Fruit fly (Drosophila melanogaster) ovary, adult (tissue): ENCODE measurements around the gene ppk23.

ENCODE experiments used
- CG17801 ChIP-seq: fragments of 200-800 bp; optimal IDR thresholded peaks from 2 replicates; lab custom pipeline; 2019; ENCODE audit warnings: missing biosample characterization, mild to moderate bottlenecking, missing genetic modification characterization, moderate library complexity; ENCODE audit not compliant: partially characterized antibody

Gene ppk23

DNA sequence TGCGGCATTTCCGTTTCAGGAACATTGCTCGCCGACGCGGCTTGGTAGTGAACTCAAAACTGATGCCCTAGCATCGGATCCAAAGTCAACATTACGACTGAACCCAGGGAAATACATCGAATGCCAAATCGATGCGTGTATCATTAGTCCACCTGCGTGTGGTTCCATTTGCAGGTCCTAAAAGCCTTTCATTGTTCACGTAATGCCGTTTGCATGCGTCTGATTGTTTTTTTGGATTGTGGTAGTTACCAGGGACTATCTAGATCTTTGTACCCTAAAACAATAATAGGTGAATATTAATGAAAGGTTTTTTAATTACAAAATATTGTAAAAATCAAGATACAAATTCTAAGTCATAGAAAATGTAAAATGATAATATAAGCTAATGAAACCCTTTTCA, at the start of gene ppk23:
Gene ppk23 (minus strand): TSS at position 101 of the 400 bp plus-strand sequence.
- TF ChIP-seq CG17801 (GFP tag; lab: Kevin White, UChicago) = no peak

DNA sequence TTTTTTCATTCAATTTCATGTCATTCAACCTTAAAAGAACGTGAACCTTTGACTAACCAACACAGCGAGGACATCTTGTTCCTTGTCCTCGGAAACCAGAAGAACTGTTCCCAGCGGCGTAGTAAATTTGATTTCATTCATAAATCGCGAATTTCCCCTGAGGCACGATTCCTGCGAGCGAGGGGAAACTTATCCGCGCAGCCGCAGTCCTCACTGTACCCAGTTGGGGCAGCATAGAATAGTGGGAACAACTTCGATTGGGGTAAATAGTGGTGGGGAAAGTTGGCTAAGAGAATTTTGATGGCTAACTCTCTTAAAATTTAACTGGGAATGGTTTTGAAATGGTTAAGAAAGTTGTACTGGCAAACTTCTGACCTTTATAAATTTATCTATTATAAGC, 42.4 kb upstream of the ppk23 start:
- no peak for TF ChIP-seq CG17801 (GFP tag; lab: Kevin White, UChicago)

dm6 chrX:17602466-17602865, 33.4 kb upstream of the ppk23 start:
- TF ChIP-seq CG17801 (GFP tag; lab: Kevin White, UChicago) = no peak

DNA sequence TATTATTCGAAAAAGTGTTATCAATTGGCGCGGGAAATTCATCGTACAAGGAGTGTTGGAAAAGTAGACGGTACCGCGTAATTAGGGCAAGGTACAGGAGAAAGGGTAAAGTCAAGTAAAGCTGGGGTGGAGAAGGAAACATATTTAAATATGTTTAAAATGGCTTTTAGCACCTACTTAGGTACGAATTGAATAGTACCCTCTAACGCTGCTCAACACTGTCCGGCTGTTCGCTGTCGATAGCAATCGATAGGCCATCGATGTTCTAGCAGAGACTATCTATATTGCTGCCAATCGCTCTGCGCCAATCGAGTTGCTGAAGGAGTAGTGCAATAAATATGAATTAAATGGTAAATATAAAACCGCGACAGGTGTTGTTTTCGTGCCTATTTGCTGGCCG, 30.3 kb upstream of the ppk23 start, which contains the start of gene X11L:
Gene X11L (plus strand): TSS at position 279 of the 400 bp plus-strand sequence.
- TF ChIP-seq CG17801 (GFP tag; lab: Kevin White, UChicago) = peak; percentile 26

DNA sequence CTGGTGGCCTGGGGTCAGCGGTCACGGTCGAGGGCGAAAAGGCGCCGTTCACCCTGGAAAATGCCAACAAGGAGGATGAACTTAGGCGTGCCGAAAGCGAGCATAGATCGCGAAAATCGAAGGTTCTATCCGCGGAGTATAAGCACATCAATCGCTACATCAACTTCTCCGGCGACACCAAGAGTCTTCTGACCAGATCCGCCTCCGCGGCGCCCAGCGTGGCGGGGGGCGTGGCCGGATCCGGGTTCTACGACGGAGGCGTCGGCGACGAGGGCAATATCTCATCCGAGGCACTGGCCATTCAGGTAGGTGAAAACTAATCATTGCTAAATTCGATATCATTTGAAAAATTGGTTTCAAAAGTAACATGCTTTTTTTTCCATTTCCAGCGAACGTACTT, 28.6 kb upstream of the ppk23 start:
- TF ChIP-seq CG17801 (GFP tag; lab: Kevin White, UChicago) = no peak

DNA sequence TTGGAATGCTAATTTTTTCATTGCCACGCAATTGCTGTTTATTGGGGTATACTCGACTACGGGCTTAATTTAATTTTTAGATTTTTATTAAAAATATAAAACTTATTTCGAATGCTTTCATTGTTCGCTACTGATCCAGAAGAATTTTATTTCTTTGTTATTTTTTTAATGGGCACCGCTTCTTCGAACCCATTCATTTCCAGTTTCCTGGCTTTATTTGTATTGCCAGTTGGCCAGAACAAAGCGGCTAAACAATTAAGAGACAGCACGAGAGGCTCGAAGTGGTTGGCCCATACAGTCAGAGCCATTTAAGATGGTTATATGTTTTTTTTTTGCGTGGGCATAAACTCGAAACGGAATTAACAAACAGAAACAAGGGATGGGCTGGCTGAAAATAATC, 26.8 kb upstream of the ppk23 start:
- peak; percentile 28 for TF ChIP-seq CG17801 (GFP tag; lab: Kevin White, UChicago)

DNA sequence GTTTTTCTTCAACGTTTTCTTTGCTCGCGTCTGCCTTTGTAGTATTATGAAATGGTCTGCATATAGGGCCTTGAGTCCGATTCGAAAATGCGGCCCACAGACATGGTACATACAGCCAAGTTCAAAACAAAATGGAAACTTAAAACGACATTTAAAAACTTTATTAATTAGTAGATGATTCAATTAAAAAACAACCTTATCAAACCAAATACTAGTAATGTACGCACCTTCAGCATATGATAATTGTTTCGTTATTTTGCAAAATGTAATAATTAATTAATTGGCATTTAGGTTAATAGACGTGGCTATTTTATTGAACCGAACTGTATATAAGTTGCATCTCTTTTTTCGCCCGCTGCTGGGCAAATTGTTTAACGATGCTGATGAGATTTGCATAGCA, 25.7 kb upstream of the ppk23 start:
- no peak for TF ChIP-seq CG17801 (GFP tag; lab: Kevin White, UChicago)

DNA sequence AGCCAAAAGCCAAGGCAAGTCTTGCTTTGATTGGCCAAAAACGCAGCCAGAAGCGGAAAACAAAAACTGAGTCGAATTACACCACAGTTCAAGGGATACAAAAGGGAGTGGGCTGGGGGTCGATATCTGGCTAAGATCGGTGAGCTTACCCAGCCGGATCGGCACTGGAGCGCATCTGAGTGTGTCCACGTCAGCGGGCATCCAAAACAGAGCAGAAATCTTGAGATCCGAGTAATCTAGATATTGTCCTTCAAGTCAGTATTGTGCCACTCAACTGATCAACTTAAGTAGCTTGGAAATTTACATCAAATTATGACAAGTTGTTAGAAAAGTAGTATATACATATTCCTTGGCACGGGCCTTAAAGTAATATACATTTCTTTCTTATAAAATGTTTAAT, 19.5 kb upstream of the ppk23 start, which contains the start of gene CG12992:
Gene CG12992 (plus strand): TSS at position 301 of the 400 bp plus-strand sequence.
- no peak for TF ChIP-seq CG17801 (GFP tag; lab: Kevin White, UChicago)

- peak; percentile 90 for TF ChIP-seq CG17801 (GFP tag; lab: Kevin White, UChicago)
Measured at dm6 chrX:17588134-17588533, 19.1 kb upstream of the ppk23 start.

DNA sequence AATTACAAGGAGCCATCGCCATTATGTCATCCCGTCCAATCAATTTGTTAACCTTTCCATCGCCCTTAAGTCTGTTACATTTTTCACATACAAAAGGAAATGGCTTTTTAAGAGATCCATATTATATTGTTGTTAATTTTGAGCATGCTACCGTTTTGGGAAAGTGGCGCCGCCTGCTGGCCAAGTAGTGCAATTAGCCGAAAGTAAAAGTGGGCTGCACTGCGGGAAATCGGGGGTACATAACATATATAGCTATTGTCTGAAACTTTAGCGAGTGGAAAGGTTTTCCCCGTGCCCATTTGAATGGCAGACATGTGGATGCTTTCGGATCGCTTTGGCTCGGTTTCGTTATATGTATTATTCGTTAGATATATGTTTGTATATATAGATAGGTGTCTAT, 16.9 kb upstream of the ppk23 start:
- TF ChIP-seq CG17801 (GFP tag; lab: Kevin White, UChicago) = no peak

dm6 chrX:17583706-17584105, 14.7 kb upstream of the ppk23 start:
- TF ChIP-seq CG17801 (GFP tag; lab: Kevin White, UChicago) = no peak

DNA sequence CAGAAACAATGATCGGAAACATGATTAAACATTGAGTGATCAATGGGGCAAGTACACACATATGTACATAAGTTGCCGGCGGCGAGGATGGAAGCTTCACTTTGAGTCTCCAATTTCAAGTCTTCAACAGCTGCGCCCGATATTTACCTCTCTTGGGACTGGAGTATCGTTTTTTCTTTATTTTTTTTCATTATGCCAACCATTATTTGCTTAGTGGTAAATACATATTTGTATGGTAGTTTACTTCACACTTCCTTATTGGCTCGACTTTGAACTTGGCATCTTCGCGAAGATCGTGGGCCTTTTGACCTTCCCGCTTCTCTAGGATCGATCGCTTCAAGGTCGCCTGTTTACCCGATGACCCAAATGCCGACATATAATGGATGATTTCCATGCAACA, 13.6 kb upstream of the ppk23 start:
- TF ChIP-seq CG17801 (GFP tag; lab: Kevin White, UChicago) = no peak

DNA sequence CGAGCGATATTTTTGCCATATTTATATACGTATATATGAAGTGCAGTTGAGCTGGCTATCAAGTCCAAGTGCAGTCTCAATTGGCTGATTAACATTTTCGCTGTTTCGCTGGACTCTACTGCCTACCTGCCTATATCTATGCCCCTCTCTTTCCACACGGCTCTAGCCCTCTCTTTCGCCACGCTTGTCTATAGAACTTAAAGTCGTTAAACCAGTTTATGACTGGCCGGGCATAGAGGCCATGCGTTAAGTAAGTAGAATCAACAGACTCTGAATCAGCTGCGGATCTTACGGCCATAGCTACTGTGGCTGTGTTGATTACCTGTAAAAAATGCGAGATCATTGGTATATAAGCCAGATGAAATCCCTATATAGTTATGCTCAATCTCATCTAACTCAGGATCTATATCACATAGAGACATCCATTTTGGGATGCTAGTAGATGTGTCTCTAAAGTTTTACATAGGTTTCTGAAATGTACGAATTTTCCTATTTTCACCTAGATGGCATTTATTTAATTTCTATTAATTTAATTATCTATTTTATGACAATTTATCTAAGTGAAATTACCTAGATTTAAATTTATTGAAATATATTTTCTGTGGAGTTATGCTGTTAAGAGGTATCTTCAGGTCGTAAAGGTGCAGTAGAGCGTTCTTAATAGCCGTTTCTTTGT, 12.7 kb upstream of the ppk23 start:
- TF ChIP-seq CG17801 (GFP tag; lab: Kevin White, UChicago) = no peak

- TF ChIP-seq CG17801 (GFP tag; lab: Kevin White, UChicago) = no peak
Measured at dm6 chrX:17580954-17581353, 11.9 kb upstream of the ppk23 start.

- TF ChIP-seq CG17801 (GFP tag; lab: Kevin White, UChicago) = no peak
Measured at dm6 chrX:17579782-17580451, 10.9 kb upstream of the ppk23 start, which contains the start of gene CG12991. Gene CG12991 (plus strand): TSS chrX:17579861.
